Fruit fly (Drosophila melanogaster) whole organism, prepupa: ENCODE results near the gene CG14282.

Experiments used
- CG10631 ChIP-seq: fragments of 200-800 bp; sonication (Bioruptor generic); optimal IDR thresholded peaks from 2 replicates; lab custom pipeline; 2016; ENCODE audit warnings: missing biosample characterization, missing genetic modification characterization
- CG11902 ChIP-seq: fragments of 200-800 bp; sonication (Bioruptor generic); optimal IDR thresholded peaks from 3 replicates; lab custom pipeline; 2016; ENCODE audit warnings: missing biosample characterization, missing genetic modification characterization
- CG15336 ChIP-seq: fragments of 200-800 bp; sonication (Bioruptor generic); IDR thresholded peaks from 2 replicates; pipeline ENCODE4 v1.3.6; 2022; ENCODE audit warnings: missing biosample characterization, missing genetic modification characterization
- CG1621 ChIP-seq: fragments of 200-800 bp; sonication (Bioruptor generic); optimal IDR thresholded peaks from 3 replicates; lab custom pipeline; 2018; ENCODE audit warnings: missing biosample characterization, mild to moderate bottlenecking, missing genetic modification characterization
- CG3032 ChIP-seq: fragments of 200-800 bp; optimal IDR thresholded peaks from 2 replicates; lab custom pipeline; 2019; ENCODE audit warnings: missing biosample characterization, mild to moderate bottlenecking, missing genetic modification characterization, moderate library complexity
- CG31627 ChIP-seq: fragments of 200-800 bp; sonication (Bioruptor generic); optimal IDR thresholded peaks from 3 replicates; lab custom pipeline; 2016; ENCODE audit warnings: missing biosample characterization, missing genetic modification characterization
- CG32006 ChIP-seq: fragments of 200-800 bp; sonication (Bioruptor generic); optimal IDR thresholded peaks from 3 replicates; lab custom pipeline; 2017; ENCODE audit warnings: missing biosample characterization, mild to moderate bottlenecking, missing genetic modification characterization
- CG34406 ChIP-seq: fragments of 200-800 bp; sonication (Bioruptor generic); optimal IDR thresholded peaks from 3 replicates; lab custom pipeline; 2016; ENCODE audit warnings: missing biosample characterization, missing genetic modification characterization
- CG4318 ChIP-seq: fragments of 200-800 bp; sonication (Bioruptor generic); optimal IDR thresholded peaks from 3 replicates; lab custom pipeline; 2017; ENCODE audit warnings: missing biosample characterization, mild to moderate bottlenecking, missing genetic modification characterization
- CG6163 ChIP-seq: fragments of 200-800 bp; sonication (Bioruptor generic); IDR thresholded peaks from 3 replicates; pipeline ENCODE4 v1.3.6; 2022; ENCODE audit warnings: missing biosample characterization, missing genetic modification characterization
- CG6276 ChIP-seq: fragments of 200-800 bp; sonication (Bioruptor generic); optimal IDR thresholded peaks from 2 replicates; lab custom pipeline; 2017; ENCODE audit warnings: missing biosample characterization, mild to moderate bottlenecking, missing genetic modification characterization
- CG6808 ChIP-seq: fragments of 200-800 bp; sonication (Bioruptor generic); optimal IDR thresholded peaks from 3 replicates; lab custom pipeline; 2017; ENCODE audit warnings: missing biosample characterization, missing genetic modification characterization, mild to moderate bottlenecking, moderate library complexity, missing genetic modification reagents
- CG6854 ChIP-seq: fragments of 200-800 bp; sonication (Bioruptor generic); optimal IDR thresholded peaks from 2 replicates; lab custom pipeline; 2017; ENCODE audit warnings: missing biosample characterization, mild to moderate bottlenecking, missing genetic modification characterization
- CG7368 ChIP-seq: fragments of 200-800 bp; sonication (Bioruptor generic); optimal IDR thresholded peaks from 3 replicates; lab custom pipeline; 2016; ENCODE audit warnings: missing biosample characterization, missing genetic modification characterization
- CG8319 ChIP-seq: fragments of 200-800 bp; sonication (Bioruptor generic); optimal IDR thresholded peaks from 3 replicates; lab custom pipeline; 2016; ENCODE audit warnings: missing biosample characterization, missing genetic modification characterization
- CG9139 ChIP-seq: fragments of 200-800 bp; sonication (Bioruptor generic); optimal IDR thresholded peaks from 3 replicates; lab custom pipeline; 2017; ENCODE audit warnings: missing biosample characterization, mild to moderate bottlenecking, missing genetic modification characterization
- Eip75B ChIP-seq: fragments of 200-800 bp; sonication (Bioruptor generic); optimal IDR thresholded peaks from 3 replicates; lab custom pipeline; 2016; ENCODE audit warnings: missing biosample characterization, missing genetic modification characterization
- Eip78C ChIP-seq: fragments of 200-800 bp; sonication (Bioruptor generic); peaks from one replicate; lab custom pipeline; 2016; ENCODE audit warnings: missing biosample characterization, missing genetic modification characterization
- Eip93F ChIP-seq: fragments of 200-800 bp; sonication (Bioruptor generic); optimal IDR thresholded peaks from 2 replicates; lab custom pipeline; 2016; ENCODE audit warnings: missing biosample characterization, mild to moderate bottlenecking, missing genetic modification characterization
- Ets21C ChIP-seq: fragments of 200-800 bp; sonication (Bioruptor generic); optimal IDR thresholded peaks from 3 replicates; lab custom pipeline; 2016; ENCODE audit warnings: missing biosample characterization, missing genetic modification characterization
- Ets96B ChIP-seq: fragments of 200-800 bp; optimal IDR thresholded peaks from 2 replicates; lab custom pipeline; 2019; ENCODE audit warnings: missing biosample characterization, mild to moderate bottlenecking, missing genetic modification characterization, moderate library complexity
- Gug ChIP-seq: fragments of 200-800 bp; sonication (Bioruptor generic); IDR thresholded peaks from 2 replicates; pipeline ENCODE4 v1.3.6; 2022; ENCODE audit warnings: missing biosample characterization, missing genetic modification characterization
- Hr38 ChIP-seq: sonication (Bioruptor generic); optimal IDR thresholded peaks from 2 replicates; lab custom pipeline; 2016; ENCODE audit warnings: missing biosample characterization, missing genetic modification characterization
- Hr39 ChIP-seq: fragments of 200-800 bp; sonication (Bioruptor generic); optimal IDR thresholded peaks from 2 replicates; lab custom pipeline; 2016; ENCODE audit warnings: missing biosample characterization, missing genetic modification characterization
- Hr4 ChIP-seq: fragments of 200-800 bp; sonication (Bioruptor generic); optimal IDR thresholded peaks from 3 replicates; lab custom pipeline; 2016; ENCODE audit warnings: missing biosample characterization, missing genetic modification characterization
- Lpt ChIP-seq: fragments of 200-800 bp; sonication (Bioruptor generic); optimal IDR thresholded peaks from 3 replicates; lab custom pipeline; 2016; ENCODE audit warnings: missing biosample characterization, missing genetic modification characterization
- OdsH ChIP-seq: fragments of 200-800 bp; sonication (Bioruptor generic); optimal IDR thresholded peaks from 3 replicates; lab custom pipeline; 2016; ENCODE audit warnings: missing biosample characterization, missing genetic modification characterization
- Smox ChIP-seq: fragments of 200-800 bp; sonication (Bioruptor generic); optimal IDR thresholded peaks from 3 replicates; lab custom pipeline; 2016; ENCODE audit warnings: missing biosample characterization, missing genetic modification characterization
- Sox102F ChIP-seq: fragments of 200-800 bp; sonication (Bioruptor generic); optimal IDR thresholded peaks from 2 replicates; lab custom pipeline; 2016; ENCODE audit warnings: missing biosample characterization, mild to moderate bottlenecking, missing genetic modification characterization
- Sox14 ChIP-seq: fragments of 200-800 bp; sonication (Bioruptor generic); optimal IDR thresholded peaks from 3 replicates; lab custom pipeline; 2016; ENCODE audit warnings: missing biosample characterization, missing genetic modification characterization
- cyc ChIP-seq: fragments of 200-800 bp; sonication (Bioruptor generic); optimal IDR thresholded peaks from 3 replicates; lab custom pipeline; 2016; ENCODE audit warnings: missing biosample characterization, missing genetic modification characterization
- dac ChIP-seq: fragments of 200-800 bp; sonication (Bioruptor generic); optimal IDR thresholded peaks from 2 replicates; lab custom pipeline; 2017; ENCODE audit warnings: missing biosample characterization, mild to moderate bottlenecking, missing genetic modification characterization
- dsx ChIP-seq: fragments of 200-800 bp; optimal IDR thresholded peaks from 3 replicates; lab custom pipeline; 2019; ENCODE audit warnings: missing biosample characterization, mild to moderate bottlenecking, missing genetic modification characterization, moderate library complexity; ENCODE audit not compliant: poor library complexity, severe bottlenecking
- eg ChIP-seq: fragments of 200-800 bp; sonication (Bioruptor generic); IDR thresholded peaks from 3 replicates; pipeline ENCODE4 v1.3.6; 2022; ENCODE audit warnings: missing biosample characterization, missing genetic modification characterization
- esn ChIP-seq: fragments of 200-800 bp; sonication (Bioruptor generic); optimal IDR thresholded peaks from 2 replicates; lab custom pipeline; 2016; ENCODE audit warnings: missing biosample characterization, mild to moderate bottlenecking, missing genetic modification characterization, moderate library complexity
- fd59A ChIP-seq: fragments of 200-800 bp; sonication (Bioruptor generic); optimal IDR thresholded peaks from 2 replicates; lab custom pipeline; 2017; ENCODE audit warnings: missing biosample characterization, mild to moderate bottlenecking, missing genetic modification characterization, missing genetic modification reagents
- fd85E ChIP-seq: fragments of 200-800 bp; sonication (Bioruptor generic); optimal IDR thresholded peaks from 3 replicates; lab custom pipeline; 2016; ENCODE audit warnings: missing biosample characterization, missing genetic modification characterization
- fkh ChIP-seq: fragments of 200-800 bp; sonication (Bioruptor generic); optimal IDR thresholded peaks from 3 replicates; lab custom pipeline; 2017; ENCODE audit warnings: missing biosample characterization, mild to moderate bottlenecking, missing genetic modification characterization, moderate library complexity
- lz ChIP-seq: fragments of 200-800 bp; sonication (Bioruptor generic); optimal IDR thresholded peaks from 3 replicates; lab custom pipeline; 2016; ENCODE audit warnings: missing biosample characterization, missing genetic modification characterization
- net ChIP-seq: fragments of 200-800 bp; sonication (Bioruptor generic); optimal IDR thresholded peaks from 3 replicates; lab custom pipeline; 2016; ENCODE audit warnings: missing biosample characterization, missing genetic modification characterization
- pdm3 ChIP-seq: fragments of 200-800 bp; sonication (Bioruptor generic); optimal IDR thresholded peaks from 3 replicates; lab custom pipeline; 2016; ENCODE audit warnings: missing biosample characterization, missing genetic modification characterization
- spab ChIP-seq: fragments of 200-800 bp; sonication (Bioruptor generic); optimal IDR thresholded peaks from 2 replicates; lab custom pipeline; 2017; ENCODE audit warnings: missing biosample characterization, mild to moderate bottlenecking, missing genetic modification characterization, missing genetic modification reagents
- ss ChIP-seq, 2 experiments: fragments of 200-800 bp; sonication (Bioruptor generic); optimal IDR thresholded peaks; 2 replicates in 1 of 2; 3 replicates in 1 of 2; lab custom pipeline; 2017 to 2018; ENCODE audit warnings: mild to moderate bottlenecking in 2 of 2, missing biosample characterization in 2 of 2, missing genetic modification characterization in 2 of 2, moderate library complexity in 1 of 2
- svp ChIP-seq: fragments of 200-800 bp; sonication (Bioruptor generic); peaks from one replicate; lab custom pipeline; 2016; ENCODE audit warnings: missing biosample characterization, missing genetic modification characterization
- topi ChIP-seq: fragments of 200-800 bp; sonication (Bioruptor generic); optimal IDR thresholded peaks from 3 replicates; lab custom pipeline; 2016; ENCODE audit warnings: missing biosample characterization, missing genetic modification characterization
- vri ChIP-seq: fragments of 200-800 bp; sonication (Bioruptor generic); optimal IDR thresholded peaks from 3 replicates; lab custom pipeline; 2016; ENCODE audit warnings: missing biosample characterization, mild to moderate bottlenecking, missing genetic modification characterization

Gene CG14282

DNA sequence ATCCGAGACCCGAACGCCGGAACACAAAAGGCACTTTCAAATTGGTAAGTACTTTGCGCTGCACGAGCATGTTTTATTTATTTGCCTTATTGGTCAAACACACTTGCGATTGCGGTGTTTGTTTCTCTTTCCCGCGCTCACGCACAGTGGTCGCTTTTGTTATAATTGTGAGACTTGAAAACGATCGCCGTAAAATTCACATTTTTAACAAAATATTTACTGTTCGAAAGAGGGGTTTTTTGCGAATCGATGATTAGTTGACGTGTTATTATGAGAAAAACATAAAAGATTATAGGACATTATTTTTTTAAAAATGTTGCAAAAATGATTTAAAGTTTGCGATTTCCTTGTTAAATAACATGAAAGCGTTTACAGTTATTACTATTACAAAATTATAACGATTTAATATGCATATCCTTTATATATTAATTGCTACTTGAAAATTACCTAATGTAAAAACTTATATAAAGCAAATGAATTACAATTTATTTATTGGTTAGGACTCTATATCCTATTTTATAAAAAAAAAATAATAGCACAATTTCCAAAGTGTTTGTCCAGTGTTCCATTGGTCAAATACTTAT lies 11.8 kb upstream of the CG14282 start (continued):
- TF ChIP-seq CG10631 (peak; percentile 30), net (peak; percentile 51), Smox (GFP tag; lab: Kevin White, UChicago) (peak; percentile 32), spab (GFP tag; lab: Kevin White, UChicago) (no peak), Hr38 (GFP tag; lab: Kevin White, UChicago) (no peak), CG6163 (peak; percentile 47; the same call in 2 of the 3 replicates), dac (GFP tag; lab: Kevin White, UChicago) (no peak), fd59A (GFP tag; lab: Kevin White, UChicago) (no peak), CG15336 (GFP tag; lab: Robert Waterston, UW) (no peak), OdsH (GFP tag; lab: Kevin White, UChicago) (peak; percentile 24), Gug (GFP tag; lab: Robert Waterston, UW) (peak; percentile 9; the same call in 1 of the 2 replicates), CG31627 (GFP tag; lab: Kevin White, UChicago) (peak; percentile 48), Eip93F (GFP tag; lab: Kevin White, UChicago) (no peak), CG6808 (GFP tag; lab: Kevin White, UChicago) (no peak), CG7368 (GFP tag; lab: Kevin White, UChicago) (no peak), Ets21C (GFP tag; lab: Kevin White, UChicago) (no peak), dsx (GFP tag; lab: Kevin White, UChicago) (no peak), fkh (GFP tag; lab: Kevin White, UChicago) (peak; percentile 24), Ets96B (tag; lab: Kevin White, UChicago) (peak; percentile 29), CG9139 (GFP tag; lab: Kevin White, UChicago) (no peak), Sox14 (peak; percentile 57), CG34406 (GFP tag; lab: Kevin White, UChicago) (peak; percentile 22), CG8319 (GFP tag; lab: Kevin White, UChicago) (no peak), CG32006 (GFP tag; lab: Kevin White, UChicago) (peak; percentile 77), esn (GFP tag; lab: Kevin White, UChicago) (peak; percentile 43), Eip75B (GFP tag; lab: Kevin White, UChicago) (peak; percentile 34)
- TF ChIP-seq, all 60 proteins: peak for 35

DNA sequence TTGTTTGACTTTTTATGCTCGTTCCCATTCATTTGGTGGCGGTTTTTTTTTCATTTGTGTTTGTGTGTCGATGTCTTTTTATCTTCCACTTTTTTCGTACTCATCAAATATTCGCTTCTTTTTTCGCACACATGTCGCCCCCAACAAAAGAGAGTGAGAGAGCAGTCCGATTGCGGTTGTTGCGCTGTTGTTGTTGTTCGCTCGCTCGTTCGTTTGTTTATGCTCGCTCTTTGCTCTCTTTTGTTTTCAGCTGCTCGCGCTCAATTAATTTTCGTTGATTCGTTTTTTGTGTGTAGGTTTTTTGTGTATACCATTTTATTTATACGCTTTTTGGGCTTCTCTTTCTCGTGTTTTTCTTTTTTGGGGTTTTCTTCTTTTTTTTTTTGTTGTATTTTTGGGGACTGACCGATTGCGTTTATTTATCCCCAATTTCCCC lies 11.2 kb upstream of the CG14282 start:
- TF ChIP-seq CG31627 (GFP tag; lab: Kevin White, UChicago): no peak
- TF ChIP-seq Lpt (GFP tag; lab: Kevin White, UChicago): peak; percentile 29
- no peak for TF ChIP-seq CG8319 (GFP tag; lab: Kevin White, UChicago)
- peak; percentile 47 for TF ChIP-seq Sox102F (GFP tag; lab: Kevin White, UChicago)
- TF ChIP-seq CG15336 (GFP tag; lab: Robert Waterston, UW): peak; percentile 61; the same call in 1 of the 2 replicates
- no peak for TF ChIP-seq cyc (GFP tag; lab: Kevin White, UChicago)
- peak; percentile 2 for TF ChIP-seq Smox (GFP tag; lab: Kevin White, UChicago)
- peak; percentile 3 for TF ChIP-seq net
- TF ChIP-seq Hr4: no peak
- peak; percentile 11 for TF ChIP-seq Eip93F (GFP tag; lab: Kevin White, UChicago)
- peak; percentile 75 for TF ChIP-seq CG6276 (GFP tag; lab: Kevin White, UChicago)
- TF ChIP-seq Eip78C (GFP tag; lab: Kevin White, UChicago): peak; percentile 2
- TF ChIP-seq CG7368 (GFP tag; lab: Kevin White, UChicago): no peak
- TF ChIP-seq vri (GFP tag; lab: Kevin White, UChicago): peak; percentile 21
- TF ChIP-seq svp (GFP tag; lab: Kevin White, UChicago): no peak
- TF ChIP-seq spab (GFP tag; lab: Kevin White, UChicago): no peak
- no peak for TF ChIP-seq CG1621 (tag; lab: Kevin White, UChicago)
- TF ChIP-seq CG3032 (tag; lab: Kevin White, UChicago): peak; percentile 0
- no peak for TF ChIP-seq fd59A (GFP tag; lab: Kevin White, UChicago)
- no peak for TF ChIP-seq CG32006 (GFP tag; lab: Kevin White, UChicago)
- TF ChIP-seq fd85E (GFP tag; lab: Kevin White, UChicago): peak; percentile 20
- no peak for TF ChIP-seq esn (GFP tag; lab: Kevin White, UChicago)
- peak; percentile 59 for TF ChIP-seq CG9139 (GFP tag; lab: Kevin White, UChicago)
- no peak for TF ChIP-seq Hr39 (GFP tag; lab: Kevin White, UChicago)
- no peak for TF ChIP-seq CG4318 (GFP tag; lab: Kevin White, UChicago)
- TF ChIP-seq CG6808 (GFP tag; lab: Kevin White, UChicago): peak; percentile 32
- no peak for TF ChIP-seq pdm3 (GFP tag; lab: Kevin White, UChicago)
- peak; percentile 60 for TF ChIP-seq CG6854 (GFP tag; lab: Kevin White, UChicago)
- TF ChIP-seq topi (GFP tag; lab: Kevin White, UChicago): no peak
- no peak for TF ChIP-seq Eip75B (GFP tag; lab: Kevin White, UChicago)
- peak; percentile 25 for TF ChIP-seq Ets96B (tag; lab: Kevin White, UChicago)
- TF ChIP-seq Hr38 (GFP tag; lab: Kevin White, UChicago): no peak
- no peak for TF ChIP-seq CG11902
- no peak for TF ChIP-seq lz (GFP tag; lab: Kevin White, UChicago)
- TF ChIP-seq CG10631: no peak
- TF ChIP-seq eg: peak; percentile 84
- peak; percentile 63 to 70 for TF ChIP-seq ss (GFP tag; optimal IDR thresholded peaks at IDR 0.05; lab: Kevin White, UChicago)
